Fruit fly (Drosophila melanogaster): ENCODE results near the gene CG12986.

CG12986 gene

dm6 chrX:17830644-17831043 is 11.2 kb upstream of the CG12986 start, which contains the start of gene CG6398 (continued):
- TF ChIP-seq CG11398 (GFP tag; optimal IDR thresholded peaks at IDR 0.05) = no peak
- peak; percentile 10 for TF ChIP-seq sens (GFP tag)
- peak; percentile 18 for TF ChIP-seq kni (GFP tag; optimal IDR thresholded peaks at IDR 0.05)
- peak; percentile 71 for TF ChIP-seq pros (GFP tag; optimal IDR thresholded peaks at IDR 0.05)
- no peak for TF ChIP-seq CG12236 (GFP tag; optimal IDR thresholded peaks at IDR 0.05)
- TF ChIP-seq unc-4 (GFP tag; IDR thresholded peaks at IDR 0.05; ENCODE audit: partially characterized antibody) = 0 out of 2 replicates have a peak, but pooled peaks have one; percentile 23
- TF ChIP-seq cg (GFP tag; optimal IDR thresholded peaks at IDR 0.05) = peak; percentile 75
- TF ChIP-seq al (GFP tag; IDR thresholded peaks at IDR 0.05) = no peak
- TF ChIP-seq Med (GFP tag) = peak; percentile 75
- peak in 1 of 3 experiments; percentile 13 for TF ChIP-seq Stat92E (GFP tag; optimal IDR thresholded peaks at IDR 0.05)
- TF ChIP-seq E2f2 (GFP tag; IDR thresholded peaks at IDR 0.05) = no peak
- no peak for TF ChIP-seq sna (GFP tag; IDR thresholded peaks at IDR 0.05; ENCODE audit: partially characterized antibody)
- TF ChIP-seq pnt (GFP tag; optimal IDR thresholded peaks at IDR 0.05) = no peak
- TF ChIP-seq Gsc (GFP tag; IDR thresholded peaks at IDR 0.05) = no peak
- TF ChIP-seq Vsx1 (GFP tag; optimal IDR thresholded peaks at IDR 0.05) = no peak
- TF ChIP-seq MBD-R2 (GFP tag; IDR thresholded peaks at IDR 0.05) = no peak
- 0 out of 2 replicates have a peak, but pooled peaks have one; percentile 19 for TF ChIP-seq bbx (GFP tag; IDR thresholded peaks at IDR 0.05; ENCODE audit: partially characterized antibody)
- TF ChIP-seq CG8281 (tag; optimal IDR thresholded peaks at IDR 0.05) = no peak
- TF ChIP-seq CG1233 (GFP tag; optimal IDR thresholded peaks at IDR 0.05) = no peak
- TF ChIP-seq CG4282 (GFP tag; optimal IDR thresholded peaks at IDR 0.05) = no peak
- no peak for TF ChIP-seq mirr (GFP tag; optimal IDR thresholded peaks at IDR 0.05)
- no peak for TF ChIP-seq ems (GFP tag; optimal IDR thresholded peaks at IDR 0.05)
- TF ChIP-seq Adf1 (GFP tag; IDR thresholded peaks at IDR 0.05) = peak; percentile 65
- no peak for TF ChIP-seq sug (tag; optimal IDR thresholded peaks at IDR 0.05)
- TF ChIP-seq CG13424 (tag; optimal IDR thresholded peaks at IDR 0.05) = no peak
- 0 out of 3 replicates have a peak, but pooled peaks have one; percentile 15 for TF ChIP-seq gce (GFP tag; IDR thresholded peaks at IDR 0.05)
- TF ChIP-seq ash1 (GFP tag; optimal IDR thresholded peaks at IDR 0.05) = peak; percentile 11
- TF ChIP-seq cwo (GFP tag; optimal IDR thresholded peaks at IDR 0.05) = no peak
- TF ChIP-seq ci (GFP tag; IDR thresholded peaks at IDR 0.05) = peak; percentile 36; the same call in 1 of the 3 replicates
- TF ChIP-seq HmgZ (tag; optimal IDR thresholded peaks at IDR 0.05) = peak; percentile 12
- peak; percentile 19; the same call in 1 of the 3 replicates for TF ChIP-seq CG34224 (GFP tag; IDR thresholded peaks at IDR 0.05; ENCODE audit: partially characterized antibody)
- TF ChIP-seq tx (GFP tag; optimal IDR thresholded peaks at IDR 0.05) = no peak
- no peak for TF ChIP-seq nmo (GFP tag; optimal IDR thresholded peaks at IDR 0.05)
- peak in 1 of 2 experiments; percentile 28 for TF ChIP-seq Trl (optimal IDR thresholded peaks at IDR 0.05)
- TF ChIP-seq Trl (GFP tag; optimal IDR thresholded peaks at IDR 0.05) = no peak
- TF ChIP-seq Atf6 (GFP tag; IDR thresholded peaks at IDR 0.05) = no peak
- no peak for TF ChIP-seq HLH54F (GFP tag; optimal IDR thresholded peaks at IDR 0.05)
- peak; percentile 95 for TF ChIP-seq chinmo (GFP tag; IDR thresholded peaks at IDR 0.05; ENCODE audit: partially characterized antibody)
- no peak for TF ChIP-seq dimm (GFP tag; IDR thresholded peaks at IDR 0.05)
- TF ChIP-seq dati (GFP tag; IDR thresholded peaks at IDR 0.05) = no peak
- TF ChIP-seq Antp (GFP tag; optimal IDR thresholded peaks at IDR 0.05) = no peak
- no peak for TF ChIP-seq lov (optimal IDR thresholded peaks at IDR 0.05)
- no peak for TF ChIP-seq lov (GFP tag; IDR thresholded peaks at IDR 0.05)
- no peak for TF ChIP-seq HmgD (GFP tag; optimal IDR thresholded peaks at IDR 0.05)
- TF ChIP-seq CG10267 (tag; optimal IDR thresholded peaks at IDR 0.05) = no peak
- no peak for TF ChIP-seq CG9932 (GFP tag; IDR thresholded peaks at IDR 0.05)
- no peak for TF ChIP-seq cato (GFP tag; optimal IDR thresholded peaks at IDR 0.05; ENCODE audit: borderline replicate concordance)
- no peak for TF ChIP-seq ham (GFP tag; IDR thresholded peaks at IDR 0.05)
- TF ChIP-seq z (GFP tag; IDR thresholded peaks at IDR 0.05) = peak; percentile 92
- 0 out of 3 replicates have a peak, but pooled peaks have one; percentile 24 for TF ChIP-seq CG2199 (GFP tag; IDR thresholded peaks at IDR 0.05)
- TF ChIP-seq Bteb2 (GFP tag; optimal IDR thresholded peaks at IDR 0.05) = no peak
- TF ChIP-seq Side (GFP tag; optimal IDR thresholded peaks at IDR 0.05) = no peak
